Worm (Caenorhabditis elegans): ENCODE measurements around the gene twk-40.
A peak's percentile ranks its signal among the peaks of the same experiment; 100 is the strongest.

twk-40 gene

DNA sequence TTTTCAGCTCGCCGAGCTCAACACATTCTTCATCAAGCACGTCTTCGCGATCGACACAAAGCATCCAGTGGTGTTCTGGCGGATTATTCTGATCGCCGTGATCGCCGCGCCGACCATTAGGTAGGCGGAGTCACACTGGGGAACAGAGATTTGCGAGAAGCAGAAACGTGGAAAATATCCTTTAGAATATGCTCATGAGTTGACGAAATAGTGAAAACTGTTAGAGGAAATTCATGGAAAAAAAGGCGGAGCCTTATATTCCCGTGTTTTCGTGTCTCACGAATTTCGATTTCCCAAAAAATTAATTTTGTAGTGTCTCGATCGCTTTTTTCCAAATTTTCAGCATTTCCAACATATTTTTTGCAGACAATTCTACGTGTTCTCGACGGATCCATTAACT lies 17.8 kb downstream of the twk-40 start:
- TF ChIP-seq ztf-22 (GFP tag; optimal IDR thresholded peaks at IDR 0.05): no peak
- no peak for TF ChIP-seq ztf-18 (tag; optimal IDR thresholded peaks at IDR 0.05)
- TF ChIP-seq egrh-3 (GFP tag; IDR thresholded peaks at IDR 0.05): no peak
- TF ChIP-seq akir-1 (GFP tag; optimal IDR thresholded peaks at IDR 0.05): no peak
- TF ChIP-seq chd-7 (tag; optimal IDR thresholded peaks at IDR 0.05): no peak
- TF ChIP-seq ama-1 (optimal IDR thresholded peaks at IDR 0.05): no peak
- TF ChIP-seq ama-1 (GFP tag; optimal IDR thresholded peaks at IDR 0.05): no peak
- TF ChIP-seq aptf-3 (GFP tag; IDR thresholded peaks at IDR 0.05): no peak
- no peak for TF ChIP-seq pha-4 (tag; optimal IDR thresholded peaks at IDR 0.05)
- no peak for TF ChIP-seq atf-7 (tag; optimal IDR thresholded peaks at IDR 0.05)
- no peak for TF ChIP-seq B0336.3 (GFP tag; IDR thresholded peaks at IDR 0.05)
- TF ChIP-seq die-1 (tag; optimal IDR thresholded peaks at IDR 0.05): no peak
- no peak for TF ChIP-seq snpc-1.1 (tag; optimal IDR thresholded peaks at IDR 0.05; ENCODE audit: insufficient read depth)
- no peak for TF ChIP-seq ztf-28 (GFP tag; IDR thresholded peaks at IDR 0.05)
- TF ChIP-seq madf-10 (tag; optimal IDR thresholded peaks at IDR 0.05): no peak
- no peak for TF ChIP-seq mes-4 (tag; optimal IDR thresholded peaks at IDR 0.05)
- no peak for TF ChIP-seq F57C9.4 (tag; optimal IDR thresholded peaks at IDR 0.05)

DNA sequence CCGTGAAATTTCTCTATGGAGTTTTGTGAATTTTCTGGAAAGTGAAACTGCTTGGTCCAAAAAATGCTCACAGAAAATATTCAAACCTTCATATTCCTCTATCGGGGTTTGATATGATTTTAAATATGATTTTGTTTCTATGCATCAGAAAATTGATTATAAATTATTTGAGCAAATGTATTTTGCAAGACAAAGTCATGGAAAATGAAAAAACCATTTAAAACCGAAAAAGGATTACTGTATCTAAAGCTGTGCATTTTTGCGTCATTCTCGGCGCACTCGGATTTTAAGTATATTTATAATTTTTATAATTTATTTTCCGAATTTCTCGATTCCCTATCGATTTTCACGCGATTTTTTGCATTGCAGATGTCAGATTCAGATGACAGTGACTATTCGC lies 20.8 kb downstream of the twk-40 start, which contains the start of gene pssy-2:
Gene pssy-2 (plus strand): TSS at position 301 of the 400 bp plus-strand sequence.
- TF ChIP-seq lsl-1 (GFP tag; optimal IDR thresholded peaks at IDR 0.05) (peak; percentile 14), lin-35 (GFP tag; optimal IDR thresholded peaks at IDR 0.05) (no peak)

ce11 chrIII:13465918-13466592 lies 26.2 kb downstream of the twk-40 start, which contains the start of gene cdk-5:
Gene cdk-5 (minus strand): TSS chrIII:13466342.
- TF ChIP-seq nhr-90 (tag; optimal IDR thresholded peaks at IDR 0.05) (no peak), madf-8 (GFP tag; conservative IDR thresholded peaks at IDR 0.05) (no peak), ama-1 (optimal IDR thresholded peaks at IDR 0.05) (no peak), ama-1 (GFP tag; optimal IDR thresholded peaks at IDR 0.05) (no peak), sptf-2 (GFP tag; optimal IDR thresholded peaks at IDR 0.05) (no peak), hrde-1 (tag; optimal IDR thresholded peaks at IDR 0.05; ENCODE audit: borderline replicate concordance) (no peak), chd-7 (tag; optimal IDR thresholded peaks at IDR 0.05) (no peak), Y56A3A.18 (GFP tag; IDR thresholded peaks at IDR 0.05) (peak; percentile 52; the same call in 1 of the 2 replicates), F37B4.10 (GFP tag; IDR thresholded peaks at IDR 0.05) (no peak), snpc-4 (GFP tag; optimal IDR thresholded peaks at IDR 0.05) (no peak), snpc-4 (tag; optimal IDR thresholded peaks at IDR 0.05) (peak in 2 of 4 experiments; percentile 54 to 62), aptf-2 (GFP tag; conservative IDR thresholded peaks at IDR 0.05) (no peak), nhr-120 (GFP tag; IDR thresholded peaks at IDR 0.05) (no peak), madf-3 (GFP tag; IDR thresholded peaks at IDR 0.05) (no peak), rec-8 (tag; optimal IDR thresholded peaks at IDR 0.05) (no peak), K11D2.4 (GFP tag; IDR thresholded peaks at IDR 0.05) (peak; percentile 69), lin-54 (GFP tag; optimal IDR thresholded peaks at IDR 0.05) (peak; percentile 84), somi-1 (GFP tag; optimal IDR thresholded peaks at IDR 0.05) (no peak), ztf-25 (GFP tag; IDR thresholded peaks at IDR 0.05) (no peak), bed-1 (GFP tag; IDR thresholded peaks at IDR 0.05) (no peak), athp-1 (tag; optimal IDR thresholded peaks at IDR 0.05) (no peak), madf-10 (tag; optimal IDR thresholded peaks at IDR 0.05) (peak; percentile 15), cebp-2 (GFP tag; IDR thresholded peaks at IDR 0.05) (no peak), ceh-91 (GFP tag; IDR thresholded peaks at IDR 0.05) (no peak), dpl-1 (GFP tag; optimal IDR thresholded peaks at IDR 0.05) (peak; percentile 11), F22D6.2 (tag; optimal IDR thresholded peaks at IDR 0.05) (no peak), nfya-2 (GFP tag; IDR thresholded peaks at IDR 0.05) (no peak), pha-4 (tag; optimal IDR thresholded peaks at IDR 0.05) (peak; percentile 69), mel-28 (tag; optimal IDR thresholded peaks at IDR 0.05; ENCODE audit: borderline replicate concordance) (no peak), atf-7 (tag; optimal IDR thresholded peaks at IDR 0.05) (peak; percentile 16), aptf-3 (GFP tag; IDR thresholded peaks at IDR 0.05) (no peak), ztf-22 (GFP tag; optimal IDR thresholded peaks at IDR 0.05) (no peak), egl-18 (GFP tag; IDR thresholded peaks at IDR 0.05) (no peak)
